Fruit fly (Drosophila melanogaster) whole organism, embryonic: ENCODE results near the gene Nak.

ENCODE experiments used
- B-H2 ChIP-seq: fragments of 200-800 bp; sonication (Bioruptor generic); optimal IDR thresholded peaks from 2 replicates; lab custom pipeline; 2018; ENCODE audit warnings: missing biosample characterization, mild to moderate bottlenecking, missing genetic modification characterization
- C15 ChIP-seq: fragments of 200-800 bp; sonication (Bioruptor generic); IDR thresholded peaks from 3 replicates; pipeline ENCODE4 v1.3.6; 2022; ENCODE audit warnings: missing biosample characterization, missing genetic modification characterization
- CG10209 ChIP-seq: fragments of 200-800 bp; sonication (Bioruptor generic); optimal IDR thresholded peaks from 3 replicates; lab custom pipeline; 2017; ENCODE audit warnings: missing biosample characterization, mild to moderate bottlenecking, missing genetic modification characterization, missing genetic modification reagents
- CG1024 ChIP-seq: fragments of 200-800 bp; sonication (Bioruptor generic); IDR thresholded peaks from 2 replicates; pipeline ENCODE4 v1.3.6; 2022; ENCODE audit warnings: missing biosample characterization, missing genetic modification characterization
- CG10267 ChIP-seq: fragments of 200-800 bp; sonication (Bioruptor generic); optimal IDR thresholded peaks from 2 replicates; lab custom pipeline; 2018; ENCODE audit warnings: missing biosample characterization, mild to moderate bottlenecking, missing genetic modification characterization, moderate library complexity
- CG12391 ChIP-seq: fragments of 200-800 bp; sonication (Bioruptor generic); optimal IDR thresholded peaks from 3 replicates; lab custom pipeline; 2018; ENCODE audit warnings: missing biosample characterization, mild to moderate bottlenecking, missing genetic modification characterization, moderate library complexity
- CG12942 ChIP-seq: fragments of 200-800 bp; sonication (Bioruptor generic); optimal IDR thresholded peaks from 3 replicates; lab custom pipeline; 2016; ENCODE audit warnings: missing biosample characterization, missing genetic modification characterization
- CG14710 ChIP-seq: fragments of 200-800 bp; sonication (Bioruptor generic); optimal IDR thresholded peaks from 3 replicates; lab custom pipeline; 2019; ENCODE audit warnings: missing biosample characterization, mild to moderate bottlenecking, missing genetic modification characterization, moderate library complexity
- CG18262 ChIP-seq: fragments of 200-800 bp; optimal IDR thresholded peaks from 3 replicates; lab custom pipeline; 2019; ENCODE audit warnings: missing biosample characterization, mild to moderate bottlenecking, missing genetic modification characterization, moderate library complexity
- CG1832 ChIP-seq: fragments of 200-800 bp; sonication (Bioruptor generic); optimal IDR thresholded peaks from 2 replicates; lab custom pipeline; 2017; ENCODE audit warnings: missing biosample characterization, mild to moderate bottlenecking, missing genetic modification characterization, inconsistent platforms
- CG2712 ChIP-seq: fragments of 200-800 bp; optimal IDR thresholded peaks from 3 replicates; lab custom pipeline; 2019; ENCODE audit warnings: missing biosample characterization, mild to moderate bottlenecking, missing genetic modification characterization, moderate library complexity
- CG2875 ChIP-seq: fragments of 200-800 bp; sonication (Bioruptor generic); optimal IDR thresholded peaks from 2 replicates; lab custom pipeline; 2017; ENCODE audit warnings: missing biosample characterization, mild to moderate bottlenecking, missing genetic modification characterization, missing genetic modification reagents
- CG3281 ChIP-seq: fragments of 200-800 bp; sonication (Bioruptor generic); optimal IDR thresholded peaks from 3 replicates; lab custom pipeline; 2017; ENCODE audit warnings: missing biosample characterization, mild to moderate bottlenecking, missing genetic modification characterization
- CG43689 ChIP-seq: fragments of 200-800 bp; sonication (Bioruptor generic); IDR thresholded peaks from 2 replicates; pipeline ENCODE4 v1.3.6; 2022; ENCODE audit warnings: missing biosample characterization, missing genetic modification characterization
- CG4404 ChIP-seq: fragments of 200-800 bp; sonication (Bioruptor generic); IDR thresholded peaks from 2 replicates; pipeline ENCODE4 v1.3.6; 2022; ENCODE audit warnings: missing biosample characterization, missing genetic modification characterization
- CG5245 ChIP-seq: fragments of 200-800 bp; sonication (Bioruptor generic); optimal IDR thresholded peaks from 3 replicates; lab custom pipeline; 2016; ENCODE audit warnings: missing biosample characterization, missing genetic modification characterization
- CG7963 ChIP-seq: fragments of 200-800 bp; sonication (Bioruptor generic); IDR thresholded peaks from 3 replicates; pipeline ENCODE4 v1.3.6; 2022; ENCODE audit warnings: missing biosample characterization, missing genetic modification characterization; ENCODE audit not compliant: partially characterized antibody
- CG7987 ChIP-seq: fragments of 200-800 bp; sonication (Bioruptor generic); optimal IDR thresholded peaks from 2 replicates; lab custom pipeline; 2018; ENCODE audit warnings: missing biosample characterization, mild to moderate bottlenecking, missing genetic modification characterization, moderate library complexity
- CG8359 ChIP-seq: fragments of 200-800 bp; sonication (Bioruptor generic); optimal IDR thresholded peaks from 2 replicates; lab custom pipeline; 2017; ENCODE audit warnings: missing biosample characterization, mild to moderate bottlenecking, missing genetic modification characterization, borderline replicate concordance
- CG9797 ChIP-seq: fragments of 200-800 bp; sonication (Bioruptor generic); optimal IDR thresholded peaks from 3 replicates; lab custom pipeline; 2018; ENCODE audit warnings: missing biosample characterization, mild to moderate bottlenecking, missing genetic modification characterization
- Dad ChIP-seq: fragments of 200-800 bp; sonication (Bioruptor generic); optimal IDR thresholded peaks from 3 replicates; lab custom pipeline; 2016; ENCODE audit warnings: missing biosample characterization, missing genetic modification characterization
- Dip2 ChIP-seq: fragments of 200-800 bp; sonication (Bioruptor generic); IDR thresholded peaks from 2 replicates; pipeline ENCODE4 v1.3.6; 2022; ENCODE audit warnings: missing biosample characterization, missing genetic modification characterization
- Dip3 ChIP-seq: fragments of 200-800 bp; sonication (Bioruptor generic); optimal IDR thresholded peaks from 3 replicates; lab custom pipeline; 2016; ENCODE audit warnings: missing biosample characterization, missing genetic modification characterization
- E2f1 ChIP-seq: fragments of 200-800 bp; sonication (Bioruptor generic); IDR thresholded peaks from 2 replicates; pipeline ENCODE4 v1.3.6; 2022; ENCODE audit warnings: missing biosample characterization, missing genetic modification characterization
- Ets97D ChIP-seq: fragments of 200-800 bp; sonication (Bioruptor generic); optimal IDR thresholded peaks from 3 replicates; lab custom pipeline; 2016; ENCODE audit warnings: missing biosample characterization, missing genetic modification characterization
- HHEX ChIP-seq: fragments of 200-800 bp; sonication (Bioruptor generic); optimal IDR thresholded peaks from 3 replicates; lab custom pipeline; 2017; ENCODE audit warnings: missing biosample characterization, mild to moderate bottlenecking, missing genetic modification characterization, missing genetic modification reagents
- Hey ChIP-seq: fragments of 200-800 bp; sonication (Bioruptor generic); optimal IDR thresholded peaks from 3 replicates; lab custom pipeline; 2018; ENCODE audit warnings: missing biosample characterization, mild to moderate bottlenecking, missing genetic modification characterization
- Hr51 ChIP-seq, 2 experiments: fragments of 200-800 bp; sonication (Bioruptor generic); optimal IDR thresholded peaks; 2 replicates in 1 of 2; 3 replicates in 1 of 2; lab custom pipeline; 2016 to 2018; ENCODE audit warnings: missing biosample characterization in 2 of 2, missing genetic modification characterization in 2 of 2, mild to moderate bottlenecking in 1 of 2, moderate library complexity in 1 of 2
- Jarid2 ChIP-seq: fragments of 200-800 bp; sonication (Bioruptor generic); optimal IDR thresholded peaks from 3 replicates; lab custom pipeline; 2017; ENCODE audit warnings: mild to moderate bottlenecking, missing biosample characterization, missing genetic modification reagents, missing genetic modification characterization
- Max ChIP-seq: fragments of 200-800 bp; sonication (Bioruptor generic); optimal IDR thresholded peaks from 2 replicates; lab custom pipeline; 2016; ENCODE audit warnings: missing biosample characterization, mild to moderate bottlenecking, missing genetic modification characterization
- NC2β ChIP-seq: fragments of 200-800 bp; sonication (Bioruptor generic); optimal IDR thresholded peaks from 2 replicates; lab custom pipeline; 2016; ENCODE audit warnings: missing biosample characterization, missing genetic modification characterization
- Poxn ChIP-seq: fragments of 200-800 bp; sonication (Bioruptor generic); IDR thresholded peaks from 2 replicates; pipeline ENCODE4 v1.3.6; 2022; ENCODE audit warnings: missing biosample characterization, missing genetic modification characterization
- Ptx1 ChIP-seq: fragments of 200-800 bp; sonication (Bioruptor generic); IDR thresholded peaks from 2 replicates; pipeline ENCODE4 v1.3.6; 2022; ENCODE audit warnings: missing biosample characterization, missing genetic modification characterization
- bcd ChIP-seq: fragments of 200-800 bp; sonication (Bioruptor generic); optimal IDR thresholded peaks from 2 replicates; lab custom pipeline; 2017; ENCODE audit warnings: missing biosample characterization, mild to moderate bottlenecking, missing genetic modification characterization
- danr ChIP-seq: fragments of 200-800 bp; sonication (Bioruptor generic); IDR thresholded peaks from 2 replicates; pipeline ENCODE4 v1.3.6; 2022; ENCODE audit warnings: missing biosample characterization, missing genetic modification characterization
- disco-r ChIP-seq: fragments of 200-800 bp; sonication (Bioruptor generic); optimal IDR thresholded peaks from 2 replicates; lab custom pipeline; 2016; ENCODE audit warnings: missing biosample characterization, missing genetic modification characterization
- ems ChIP-seq: fragments of 200-800 bp; sonication (Bioruptor generic); optimal IDR thresholded peaks from 3 replicates; lab custom pipeline; 2016; ENCODE audit warnings: missing biosample characterization, missing genetic modification characterization
- ftz-f1 ChIP-seq: fragments of 200-800 bp; sonication (Bioruptor generic); optimal IDR thresholded peaks from 2 replicates; lab custom pipeline; 2016; ENCODE audit warnings: missing biosample characterization, missing genetic modification characterization
- kay ChIP-seq: fragments of 200-800 bp; sonication (Bioruptor generic); optimal IDR thresholded peaks from 2 replicates; lab custom pipeline; 2016; ENCODE audit warnings: missing biosample characterization, missing genetic modification characterization
- knrl ChIP-seq: fragments of 200-800 bp; sonication (Bioruptor generic); IDR thresholded peaks from 3 replicates; pipeline ENCODE4 v1.3.6; 2022; ENCODE audit warnings: missing biosample characterization, missing genetic modification characterization; ENCODE audit not compliant: partially characterized antibody
- lola ChIP-seq, 3 experiments: fragments of >200 bp in 2 of 3; fragments of 200-800 bp in 1 of 3; sonication (Bioruptor generic) in 1 of 3; optimal IDR thresholded peaks; 2 replicates each; lab custom pipeline; 2017 to 2019; ENCODE audit warnings: missing biosample characterization in 3 of 3, missing genetic modification characterization in 3 of 3, mild to moderate bottlenecking in 1 of 3, moderate library complexity in 1 of 3
- phol ChIP-seq: fragments of 200-800 bp; sonication (Bioruptor generic); optimal IDR thresholded peaks from 3 replicates; lab custom pipeline; 2018; ENCODE audit warnings: missing biosample characterization, mild to moderate bottlenecking, missing genetic modification characterization, moderate library complexity
- ssp ChIP-seq: fragments of 200-800 bp; sonication (Bioruptor generic); IDR thresholded peaks from 2 replicates; pipeline ENCODE4 v1.3.6; 2022; ENCODE audit warnings: missing biosample characterization, missing genetic modification characterization
- stwl ChIP-seq: fragments of 200-800 bp; sonication (Bioruptor generic); optimal IDR thresholded peaks from 3 replicates; lab custom pipeline; 2018; ENCODE audit warnings: missing biosample characterization, mild to moderate bottlenecking, missing genetic modification characterization, moderate library complexity
- sug ChIP-seq: fragments of 200-800 bp; optimal IDR thresholded peaks from 2 replicates; lab custom pipeline; 2019; ENCODE audit warnings: missing biosample characterization, mild to moderate bottlenecking, missing genetic modification characterization, moderate library complexity
- tx ChIP-seq: fragments of 200-800 bp; sonication (Bioruptor generic); optimal IDR thresholded peaks from 2 replicates; lab custom pipeline; 2016; ENCODE audit warnings: missing biosample characterization, missing genetic modification characterization
- wek ChIP-seq: fragments of 200-800 bp; sonication (Bioruptor generic); optimal IDR thresholded peaks from 3 replicates; lab custom pipeline; 2018; ENCODE audit warnings: missing biosample characterization, mild to moderate bottlenecking, missing genetic modification characterization, moderate library complexity
- zfh1 ChIP-seq: fragments of 200-800 bp; sonication (Bioruptor generic); IDR thresholded peaks from 3 replicates; pipeline ENCODE4 v1.3.6; 2022; ENCODE audit warnings: missing biosample characterization, missing genetic modification characterization

The Nak gene

DNA sequence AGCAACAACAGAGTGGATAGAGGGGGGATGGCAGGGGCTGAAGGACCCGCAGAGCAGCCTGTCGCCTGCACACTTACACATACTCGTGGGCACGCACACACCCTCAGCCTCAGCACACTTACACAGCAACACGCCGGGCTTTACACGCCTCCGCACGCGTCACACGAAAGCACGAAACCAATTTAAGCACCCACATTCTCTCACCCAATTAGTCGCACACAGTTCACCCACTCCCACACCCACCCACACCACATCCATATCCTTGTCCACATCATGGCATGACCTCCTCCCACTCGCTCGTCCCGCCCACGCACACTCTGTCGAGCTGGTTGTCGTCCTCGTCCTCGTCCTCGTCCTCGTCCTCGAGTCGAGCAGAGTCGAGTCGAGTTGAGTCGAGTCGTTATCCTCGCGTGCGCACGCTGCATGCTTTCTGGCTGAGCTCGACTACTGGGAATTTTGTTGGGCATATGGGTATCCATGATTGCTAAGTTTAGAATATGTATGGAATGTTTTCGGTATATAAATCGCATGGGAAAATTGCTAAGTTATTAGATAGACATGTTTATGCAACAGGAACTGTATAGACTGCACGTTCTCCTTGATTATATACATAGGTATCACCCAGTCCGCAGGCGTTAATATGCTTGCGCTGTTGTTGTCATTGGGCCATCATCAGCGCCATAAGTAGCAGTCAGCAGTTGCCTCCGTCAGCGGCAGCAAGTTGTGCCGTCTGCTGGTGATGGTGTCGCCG lies 43.5 kb upstream of the Nak start (continued):
- TF ChIP-seq Ptx1 (GFP tag; lab: Robert Waterston, UW): peak; percentile 91
- no peak for TF ChIP-seq stwl
- no peak for TF ChIP-seq CG1832 (GFP tag; lab: Kevin White, UChicago)
- peak; percentile 42 for TF ChIP-seq Ets97D
- TF ChIP-seq sug (tag; lab: Kevin White, UChicago): peak; percentile 41
- TF ChIP-seq lola (GFP tag; optimal IDR thresholded peaks at IDR 0.05; lab: Kevin White, UChicago): peak in 1 of 3 experiments; percentile 43
- no peak for TF ChIP-seq ftz-f1 (GFP tag; lab: Kevin White, UChicago)
- peak; percentile 82 for TF ChIP-seq Dip3 (GFP tag; lab: Kevin White, UChicago)
- peak; percentile 67 for TF ChIP-seq CG43689
- peak; percentile 86 for TF ChIP-seq E2f1
- TF ChIP-seq CG8359: no peak
- peak; percentile 66; the same call in 1 of the 2 replicates for TF ChIP-seq Poxn (GFP tag; lab: Robert Waterston, UW)
- peak; percentile 73 for TF ChIP-seq tx (GFP tag; lab: Kevin White, UChicago)
- peak; percentile 73 for TF ChIP-seq CG12942 (GFP tag; lab: Kevin White, UChicago)
- peak; percentile 58 for TF ChIP-seq CG10267
- peak; percentile 79 for TF ChIP-seq CG3281 (GFP tag; lab: Kevin White, UChicago)
- TF ChIP-seq zfh1 (GFP tag; lab: Robert Waterston, UW): peak; percentile 84
- no peak for TF ChIP-seq B-H2 (GFP tag; lab: Kevin White, UChicago)
- peak; percentile 77 for TF ChIP-seq ems (GFP tag; lab: Kevin White, UChicago)
- TF ChIP-seq CG2875 (GFP tag; lab: Kevin White, UChicago): peak; percentile 42
- peak; percentile 76 for TF ChIP-seq CG4404
- peak; percentile 71 for TF ChIP-seq danr (GFP tag; lab: Robert Waterston, UW)
- peak; percentile 67 for TF ChIP-seq Dad (GFP tag; lab: Kevin White, UChicago)
- peak; percentile 28 for TF ChIP-seq Jarid2 (GFP tag; lab: Kevin White, UChicago)
- TF ChIP-seq HHEX (GFP tag; lab: Kevin White, UChicago): peak; percentile 81
- TF ChIP-seq Hr51 (GFP tag; optimal IDR thresholded peaks at IDR 0.05; lab: Kevin White, UChicago): peak; percentile 81 to 85
- peak; percentile 73 for TF ChIP-seq CG1024 (GFP tag; lab: Robert Waterston, UW)
- peak; percentile 54 for TF ChIP-seq CG7987 (GFP tag; lab: Kevin White, UChicago)
- TF ChIP-seq knrl (GFP tag; lab: Robert Waterston, UW): no peak
- TF ChIP-seq C15: no peak
- TF ChIP-seq CG5245 (GFP tag; lab: Kevin White, UChicago): peak; percentile 63
- peak; percentile 75 for TF ChIP-seq CG18262 (tag; lab: Kevin White, UChicago)
- peak; percentile 71 for TF ChIP-seq phol
- peak; percentile 84 for TF ChIP-seq bcd (GFP tag; lab: Kevin White, UChicago)
- peak; percentile 55 for TF ChIP-seq Max (GFP tag; lab: Kevin White, UChicago)
- no peak for TF ChIP-seq CG7963 (GFP tag; lab: Robert Waterston, UW)
- TF ChIP-seq ssp (GFP tag; lab: Robert Waterston, UW): peak; percentile 80
- TF ChIP-seq CG14710 (tag; lab: Kevin White, UChicago): peak; percentile 51
- TF ChIP-seq CG2712 (tag; lab: Kevin White, UChicago): peak; percentile 82
- peak; percentile 81 for TF ChIP-seq CG12391 (tag; lab: Kevin White, UChicago)
- TF ChIP-seq NC2β: peak; percentile 56
- TF ChIP-seq Hey: peak; percentile 100
- TF ChIP-seq Dip2 (GFP tag; lab: Robert Waterston, UW): no peak
- TF ChIP-seq wek (GFP tag; lab: Kevin White, UChicago): peak; percentile 23
- peak; percentile 3 for TF ChIP-seq disco-r (GFP tag; lab: Kevin White, UChicago)
- TF ChIP-seq kay (GFP tag; lab: Kevin White, UChicago): peak; percentile 58
- TF ChIP-seq CG10209 (GFP tag; lab: Kevin White, UChicago): peak; percentile 82
- TF ChIP-seq CG9797 (GFP tag; lab: Kevin White, UChicago): no peak
